Fruit fly (Drosophila melanogaster) Kc167 (cell line): ENCODE data around the gene CG9801.

ENCODE experiments used
- psq ChIP-seq: fragments of >200 bp; optimal IDR thresholded peaks from 2 replicates; lab custom pipeline; 2017; ENCODE audit warnings: missing external identifiers
- ttk ChIP-seq: sonication (Bioruptor generic); optimal IDR thresholded peaks from 2 replicates; lab custom pipeline; 2017; ENCODE audit warnings: missing external identifiers

DNA sequence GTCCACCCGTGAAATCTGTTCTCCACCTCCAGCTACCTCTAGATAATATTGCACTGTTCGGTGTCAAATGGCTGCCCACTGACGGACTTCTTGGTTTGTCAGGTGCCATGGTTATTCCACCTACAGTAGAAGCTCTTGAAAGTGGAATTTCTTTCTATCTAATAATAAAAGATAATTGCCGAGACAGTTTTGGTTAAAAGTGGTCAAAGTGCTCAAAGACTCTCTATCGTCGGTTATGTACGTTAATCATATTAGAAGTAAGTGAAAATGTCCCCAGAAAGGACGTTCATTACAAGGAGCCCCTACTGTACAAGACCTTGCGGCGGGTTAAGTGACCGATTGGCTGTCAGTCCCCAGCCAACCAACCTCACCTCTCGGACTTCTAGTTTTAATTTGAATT lies 3.3 kb downstream of the CG9801 start:
- TF ChIP-seq ttk (lab: Kevin White, UChicago) (no peak), psq (lab: Kevin White, UChicago) (no peak)
